Worm (Caenorhabditis elegans): ENCODE results near the gene T12E12.6.

DNA sequence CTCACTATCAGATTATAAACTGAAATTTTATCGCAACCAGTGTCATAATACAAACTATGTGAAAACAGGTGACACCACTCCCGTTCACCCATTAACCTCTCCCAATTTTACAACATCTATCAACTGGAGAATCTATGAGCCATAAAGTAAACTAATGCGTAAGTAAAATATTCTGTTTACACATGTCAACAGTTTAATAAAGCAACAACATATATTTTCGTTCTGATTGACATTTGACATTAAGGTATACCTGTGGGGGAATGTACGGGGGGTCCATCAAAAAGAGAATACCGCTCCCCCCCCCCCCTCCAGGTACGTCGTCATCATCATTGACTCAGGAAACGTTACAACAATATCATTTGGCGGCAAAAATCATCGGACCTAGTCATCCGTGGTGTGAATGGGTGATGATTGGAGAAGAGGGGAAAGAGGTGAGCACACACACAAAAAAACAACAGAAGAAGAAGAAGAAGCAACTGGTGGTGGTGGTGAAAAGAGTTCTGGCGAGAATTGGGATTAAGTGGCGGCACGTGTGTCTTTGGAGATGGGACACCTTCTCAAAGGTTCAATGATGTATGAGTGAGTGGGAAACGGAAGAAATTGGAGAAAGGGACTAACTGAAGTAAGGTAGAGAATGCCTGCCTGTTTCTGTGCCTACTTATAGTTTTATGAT, 47.1 kb downstream of the T12E12.6 start:
- TF ChIP-seq klf-2 (GFP tag; conservative IDR thresholded peaks at IDR 0.05): 0 out of 2 replicates have a peak, but pooled peaks have one; percentile 23
- no peak for TF ChIP-seq ref-1 (GFP tag; conservative IDR thresholded peaks at IDR 0.05)
- no peak for TF ChIP-seq ztf-29 (GFP tag; IDR thresholded peaks at IDR 0.05)
- TF ChIP-seq flt-1 (GFP tag; IDR thresholded peaks at IDR 0.05): no peak
- no peak for TF ChIP-seq T22C8.4 (GFP tag; IDR thresholded peaks at IDR 0.05)
- TF ChIP-seq cog-1 (tag; optimal IDR thresholded peaks at IDR 0.05): peak; percentile 45
- no peak for TF ChIP-seq ztf-23 (GFP tag; IDR thresholded peaks at IDR 0.05)
- no peak for TF ChIP-seq med-1 (GFP tag; optimal IDR thresholded peaks at IDR 0.05; ENCODE audit: insufficient read depth)
- no peak for TF ChIP-seq tab-1 (GFP tag; IDR thresholded peaks at IDR 0.05)

Data from whole organism, midembryonic.